Worm (Caenorhabditis elegans): ENCODE results near the gene fbxb-49.

The fbxb-49 gene

DNA sequence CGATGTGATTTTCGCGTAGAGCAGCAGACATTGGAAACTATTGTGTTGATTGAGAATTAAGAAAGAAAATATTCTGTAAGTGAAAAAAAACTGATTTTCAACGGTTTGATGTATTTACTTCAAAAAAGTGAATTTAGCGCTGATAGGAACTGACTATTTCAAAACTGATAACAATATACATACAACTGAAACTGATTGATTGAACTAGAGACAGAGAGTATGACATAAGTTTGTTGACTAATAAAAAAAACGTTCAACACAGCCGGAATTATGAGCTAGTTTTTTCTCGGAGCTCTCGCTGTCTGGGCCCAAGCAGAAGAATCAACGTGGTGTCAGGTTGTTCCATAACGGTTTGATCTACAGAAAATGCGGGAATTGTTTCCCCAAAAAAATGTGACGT lies 45.7 kb downstream of the fbxb-49 start, which contains the start of gene fbxa-164:
Gene fbxa-164 (minus strand): TSS at position 101 of the 400 bp plus-strand sequence.
- TF ChIP-seq nhr-28 (tag; optimal IDR thresholded peaks at IDR 0.05) (no peak), ceh-83 (GFP tag; optimal IDR thresholded peaks at IDR 0.05) (no peak), nhr-12 (tag; optimal IDR thresholded peaks at IDR 0.05) (no peak), sem-2 (GFP tag; optimal IDR thresholded peaks at IDR 0.05) (no peak), nhr-237 (tag; optimal IDR thresholded peaks at IDR 0.05) (no peak), ham-2 (GFP tag; optimal IDR thresholded peaks at IDR 0.05) (no peak), lin-13 (tag; optimal IDR thresholded peaks at IDR 0.05) (no peak), pha-4 (tag; optimal IDR thresholded peaks at IDR 0.05) (no peak), mep-1 (tag; optimal IDR thresholded peaks at IDR 0.05) (no peak)

DNA sequence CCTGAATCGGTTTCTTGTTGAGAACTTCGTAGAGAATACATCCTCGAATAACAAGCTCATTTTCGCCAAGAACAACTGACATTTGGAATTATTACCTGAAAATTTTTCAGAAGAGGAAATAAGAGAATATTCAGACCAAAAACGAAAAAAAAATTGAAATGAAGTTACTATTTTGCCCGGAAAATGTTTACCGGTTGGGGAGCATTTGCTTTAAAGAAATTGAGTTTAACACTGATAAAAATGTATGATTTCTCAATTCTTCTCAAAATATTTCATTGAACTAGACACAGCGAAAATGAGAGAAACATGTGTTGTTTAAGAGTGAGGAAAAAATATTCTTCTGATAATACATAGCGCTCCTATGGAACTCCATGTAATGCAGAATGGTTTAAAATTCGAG lies 48.1 kb downstream of the fbxb-49 start, which contains the start of gene fbxa-165:
Gene fbxa-165 (minus strand): TSS at position 101 of the 400 bp plus-strand sequence.
- TF ChIP-seq mep-1 (tag; optimal IDR thresholded peaks at IDR 0.05): no peak
- no peak for TF ChIP-seq snpc-4 (tag; optimal IDR thresholded peaks at IDR 0.05)
- no peak for TF ChIP-seq unc-62 (GFP tag; optimal IDR thresholded peaks at IDR 0.05)
- TF ChIP-seq drap-1 (GFP tag; optimal IDR thresholded peaks at IDR 0.05): no peak
- TF ChIP-seq nhr-28 (tag; optimal IDR thresholded peaks at IDR 0.05): no peak
- no peak for TF ChIP-seq lsy-2 (tag; optimal IDR thresholded peaks at IDR 0.05)
- TF ChIP-seq nhr-76 (tag; optimal IDR thresholded peaks at IDR 0.05): no peak
- no peak for TF ChIP-seq zip-8 (tag; optimal IDR thresholded peaks at IDR 0.05)
- TF ChIP-seq ceh-39 (tag; optimal IDR thresholded peaks at IDR 0.05): no peak
- TF ChIP-seq mls-2 (tag; optimal IDR thresholded peaks at IDR 0.05): no peak
- no peak for TF ChIP-seq lin-13 (tag; optimal IDR thresholded peaks at IDR 0.05)

DNA sequence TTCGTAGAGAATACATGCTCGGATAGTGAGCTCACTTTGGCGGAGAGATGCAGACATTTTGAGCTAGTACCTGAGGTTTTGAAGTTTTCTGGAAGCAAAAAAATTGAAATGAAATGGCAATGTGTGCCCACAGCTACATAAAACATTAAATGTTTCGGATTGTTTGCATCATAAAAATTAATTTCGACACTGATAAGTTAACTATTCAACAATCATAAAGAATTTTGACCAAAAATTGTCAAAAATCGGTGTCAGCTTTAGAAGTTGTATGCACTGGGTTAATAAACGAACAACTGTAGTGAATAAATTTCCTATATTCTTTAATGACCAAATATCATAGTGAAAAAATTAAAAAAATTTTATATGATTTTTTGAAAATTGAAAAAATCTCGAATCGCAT lies 50.6 kb downstream of the fbxb-49 start, which contains the start of gene fbxa-166:
Gene fbxa-166 (minus strand): TSS at position 101 of the 400 bp plus-strand sequence.
- no peak for TF ChIP-seq unc-39 (tag; optimal IDR thresholded peaks at IDR 0.05)
- TF ChIP-seq lin-13 (tag; optimal IDR thresholded peaks at IDR 0.05): no peak
- TF ChIP-seq mls-2 (tag; optimal IDR thresholded peaks at IDR 0.05): no peak
- TF ChIP-seq nhr-28 (tag; optimal IDR thresholded peaks at IDR 0.05): no peak
- TF ChIP-seq flh-1 (GFP tag; optimal IDR thresholded peaks at IDR 0.05): no peak
- TF ChIP-seq tbx-8 (GFP tag; optimal IDR thresholded peaks at IDR 0.05): no peak
- TF ChIP-seq cnd-1 (tag; optimal IDR thresholded peaks at IDR 0.05): no peak
- TF ChIP-seq sem-2 (GFP tag; optimal IDR thresholded peaks at IDR 0.05): no peak
- TF ChIP-seq elt-3 (tag; optimal IDR thresholded peaks at IDR 0.05): no peak
- no peak for TF ChIP-seq nhr-12 (tag; optimal IDR thresholded peaks at IDR 0.05)
- no peak for TF ChIP-seq ceh-43 (GFP tag; optimal IDR thresholded peaks at IDR 0.05)
- TF ChIP-seq lin-32 (GFP tag; optimal IDR thresholded peaks at IDR 0.05): no peak
- no peak for TF ChIP-seq ham-2 (GFP tag; optimal IDR thresholded peaks at IDR 0.05)
- no peak for TF ChIP-seq ces-1 (GFP tag; optimal IDR thresholded peaks at IDR 0.05)

Data from whole organism, mixed stage, embryonic.